Fruit fly (Drosophila melanogaster) whole organism, embryonic: ENCODE data around the gene CG15740.
A peak's percentile ranks its signal among the peaks of the same experiment; 100 is the strongest.

Source experiments
- CG10209 ChIP-seq: fragments of 200-800 bp; sonication (Bioruptor generic); optimal IDR thresholded peaks from 3 replicates; lab custom pipeline; 2017; ENCODE audit warnings: missing biosample characterization, mild to moderate bottlenecking, missing genetic modification characterization, missing genetic modification reagents
- CG11247 ChIP-seq: fragments of 200-800 bp; sonication (Bioruptor generic); IDR thresholded peaks from 2 replicates; pipeline ENCODE4 v1.3.6; 2022; ENCODE audit warnings: missing biosample characterization, missing genetic modification characterization
- CG12236 ChIP-seq: fragments of 200-800 bp; sonication (Bioruptor generic); optimal IDR thresholded peaks from 2 replicates; lab custom pipeline; 2016; ENCODE audit warnings: missing biosample characterization, missing genetic modification characterization
- CG12299 ChIP-seq: fragments of 200-800 bp; sonication (Bioruptor generic); optimal IDR thresholded peaks from 2 replicates; lab custom pipeline; 2018; ENCODE audit warnings: missing biosample characterization, mild to moderate bottlenecking, missing genetic modification characterization
- CG1233 ChIP-seq: fragments of 200-800 bp; sonication (Bioruptor generic); optimal IDR thresholded peaks from 4 replicates; lab custom pipeline; 2018; ENCODE audit warnings: missing biosample characterization, mild to moderate bottlenecking, missing genetic modification characterization
- CG12391 ChIP-seq: fragments of 200-800 bp; sonication (Bioruptor generic); optimal IDR thresholded peaks from 3 replicates; lab custom pipeline; 2018; ENCODE audit warnings: missing biosample characterization, mild to moderate bottlenecking, missing genetic modification characterization, moderate library complexity
- CG13894 ChIP-seq: fragments of 200-800 bp; sonication (Bioruptor generic); optimal IDR thresholded peaks from 3 replicates; lab custom pipeline; 2018; ENCODE audit warnings: missing biosample characterization, mild to moderate bottlenecking, missing genetic modification characterization, moderate library complexity
- CG14050 ChIP-seq: fragments of 200-800 bp; sonication (Bioruptor generic); IDR thresholded peaks from 3 replicates; pipeline ENCODE4 v1.3.6; 2022; ENCODE audit warnings: missing biosample characterization, missing genetic modification characterization
- CG1792 ChIP-seq: fragments of 200-800 bp; sonication (Bioruptor generic); optimal IDR thresholded peaks from 2 replicates; lab custom pipeline; 2016; ENCODE audit warnings: missing biosample characterization, missing genetic modification characterization
- CG1832 ChIP-seq: fragments of 200-800 bp; sonication (Bioruptor generic); optimal IDR thresholded peaks from 2 replicates; lab custom pipeline; 2017; ENCODE audit warnings: missing biosample characterization, mild to moderate bottlenecking, missing genetic modification characterization, inconsistent platforms
- CG30431 ChIP-seq: fragments of 200-800 bp; sonication (Bioruptor generic); optimal IDR thresholded peaks from 2 replicates; lab custom pipeline; 2017; ENCODE audit warnings: missing biosample characterization, missing genetic modification characterization
- CG6254 ChIP-seq: fragments of 200-800 bp; sonication (Bioruptor generic); optimal IDR thresholded peaks from 3 replicates; lab custom pipeline; 2017; ENCODE audit warnings: mild to moderate bottlenecking, missing biosample characterization, missing genetic modification reagents, missing genetic modification characterization
- CG6791 ChIP-seq: fragments of 200-800 bp; sonication (Bioruptor generic); IDR thresholded peaks from 3 replicates; pipeline ENCODE4 v1.3.6; 2022; ENCODE audit warnings: missing biosample characterization, missing genetic modification characterization; ENCODE audit not compliant: partially characterized antibody
- CG8089 ChIP-seq: fragments of 200-800 bp; sonication (Bioruptor generic); optimal IDR thresholded peaks from 3 replicates; lab custom pipeline; 2016; ENCODE audit warnings: missing biosample characterization, missing genetic modification characterization
- CG8924 ChIP-seq: fragments of 200-800 bp; optimal IDR thresholded peaks from 3 replicates; lab custom pipeline; 2019; ENCODE audit warnings: missing biosample characterization, mild to moderate bottlenecking, missing genetic modification characterization, moderate library complexity
- CHES-1-like ChIP-seq: fragments of 200-800 bp; sonication (Bioruptor generic); optimal IDR thresholded peaks from 2 replicates; lab custom pipeline; 2016; ENCODE audit warnings: missing biosample characterization, missing genetic modification characterization
- D ChIP-seq, 2 experiments: fragments of 200-800 bp in 1 of 2; fragments of >200 bp in 1 of 2; sonication (Bioruptor generic) in 1 of 2; optimal IDR thresholded peaks; 2 replicates in 1 of 2; 3 replicates in 1 of 2; lab custom pipeline; 2017; ENCODE audit warnings: mild to moderate bottlenecking in 1 of 2, missing biosample characterization in 1 of 2, missing genetic modification characterization in 1 of 2, missing genetic modification reagents in 1 of 2
- Dref ChIP-seq: fragments of 200-800 bp; sonication (Bioruptor generic); IDR thresholded peaks from 2 replicates; pipeline ENCODE4 v1.3.6; 2022; ENCODE audit warnings: missing biosample characterization, missing genetic modification characterization
- E2f2 ChIP-seq: fragments of 200-800 bp; sonication (Bioruptor generic); IDR thresholded peaks from 2 replicates; pipeline ENCODE4 v1.3.6; 2022; ENCODE audit warnings: missing biosample characterization, missing genetic modification characterization
- Eip74EF ChIP-seq, 2 experiments: fragments of 200-800 bp in 1 of 2; fragments of >200 bp in 1 of 2; sonication (Bioruptor generic) in 1 of 2; optimal IDR thresholded peaks; 2 replicates each; lab custom pipeline; 2017 to 2019; ENCODE audit warnings: missing biosample characterization in 2 of 2, missing genetic modification characterization in 2 of 2, mild to moderate bottlenecking in 1 of 2, moderate library complexity in 1 of 2
- HLH3B ChIP-seq: fragments of 200-800 bp; sonication (Bioruptor generic); IDR thresholded peaks from 2 replicates; pipeline ENCODE4 v1.3.6; 2022; ENCODE audit warnings: missing biosample characterization, missing genetic modification characterization
- HLHmδ ChIP-seq: fragments of 200-800 bp; sonication (Bioruptor generic); optimal IDR thresholded peaks from 2 replicates; lab custom pipeline; 2018; ENCODE audit warnings: missing biosample characterization, mild to moderate bottlenecking, missing genetic modification characterization, moderate library complexity
- Jarid2 ChIP-seq: fragments of 200-800 bp; sonication (Bioruptor generic); optimal IDR thresholded peaks from 3 replicates; lab custom pipeline; 2017; ENCODE audit warnings: mild to moderate bottlenecking, missing biosample characterization, missing genetic modification reagents, missing genetic modification characterization
- MESR4 ChIP-seq: fragments of 200-800 bp; sonication (Bioruptor generic); optimal IDR thresholded peaks from 2 replicates; lab custom pipeline; 2018; ENCODE audit warnings: missing biosample characterization, mild to moderate bottlenecking, missing genetic modification characterization, moderate library complexity
- Nf-YC ChIP-seq: fragments of 200-800 bp; optimal IDR thresholded peaks from 3 replicates; lab custom pipeline; 2019; ENCODE audit warnings: missing biosample characterization, mild to moderate bottlenecking, missing genetic modification characterization, moderate library complexity
- PHDP ChIP-seq: fragments of 200-800 bp; sonication (Bioruptor generic); optimal IDR thresholded peaks from 3 replicates; lab custom pipeline; 2018; ENCODE audit warnings: missing biosample characterization, mild to moderate bottlenecking, missing genetic modification characterization, moderate library complexity
- Pdp1 ChIP-seq, 2 experiments: fragments of 200-800 bp; sonication (Bioruptor generic); optimal IDR thresholded peaks; 3 replicates each; lab custom pipeline; 2016; ENCODE audit warnings: missing biosample characterization in 2 of 2, missing genetic modification characterization in 2 of 2, mild to moderate bottlenecking in 1 of 2, moderate library complexity in 1 of 2
- Scr ChIP-seq: fragments of 200-800 bp; sonication (Bioruptor generic); IDR thresholded peaks from 2 replicates; pipeline ENCODE4 v1.3.6; 2022; ENCODE audit warnings: missing biosample characterization, missing genetic modification characterization; ENCODE audit not compliant: partially characterized antibody
- TFAM ChIP-seq: fragments of 200-800 bp; sonication (Bioruptor generic); optimal IDR thresholded peaks from 2 replicates; lab custom pipeline; 2017; ENCODE audit warnings: missing biosample characterization, missing genetic modification characterization, inconsistent platforms
- Tbp ChIP-seq: fragments of >200 bp; optimal IDR thresholded peaks from 2 replicates; lab custom pipeline; 2018; ENCODE audit warnings: missing biosample characterization, missing genetic modification characterization
- abd-A ChIP-seq: fragments of 200-800 bp; sonication (Bioruptor generic); optimal IDR thresholded peaks from 3 replicates; lab custom pipeline; 2019; ENCODE audit warnings: missing biosample characterization, mild to moderate bottlenecking, missing genetic modification characterization, moderate library complexity
- amos ChIP-seq: fragments of 200-800 bp; sonication (Bioruptor generic); IDR thresholded peaks from 2 replicates; pipeline ENCODE4 v1.3.6; 2022; ENCODE audit warnings: missing biosample characterization, missing genetic modification characterization; ENCODE audit not compliant: partially characterized antibody
- az2 ChIP-seq: fragments of 200-800 bp; sonication (Bioruptor generic); optimal IDR thresholded peaks from 3 replicates; lab custom pipeline; 2016; ENCODE audit warnings: missing biosample characterization, missing genetic modification characterization
- bsh ChIP-seq, 2 experiments: fragments of 200-800 bp; sonication (Bioruptor generic); optimal IDR thresholded peaks; 2 replicates each; lab custom pipeline; 2017 to 2018; ENCODE audit warnings: mild to moderate bottlenecking in 2 of 2, missing biosample characterization in 2 of 2, missing genetic modification characterization in 2 of 2, moderate library complexity in 1 of 2
- btn ChIP-seq: fragments of 200-800 bp; sonication (Bioruptor generic); optimal IDR thresholded peaks from 2 replicates; lab custom pipeline; 2016; ENCODE audit warnings: missing biosample characterization, missing genetic modification characterization
- crc ChIP-seq: fragments of 200-800 bp; sonication (Bioruptor generic); optimal IDR thresholded peaks from 2 replicates; lab custom pipeline; 2016; ENCODE audit warnings: missing biosample characterization, missing genetic modification characterization
- fd3F ChIP-seq: fragments of 200-800 bp; sonication (Bioruptor generic); optimal IDR thresholded peaks from 2 replicates; lab custom pipeline; 2018; ENCODE audit warnings: missing biosample characterization, mild to moderate bottlenecking, missing genetic modification characterization, moderate library complexity
- fd64A ChIP-seq: fragments of 200-800 bp; sonication (Bioruptor generic); optimal IDR thresholded peaks from 3 replicates; lab custom pipeline; 2018; ENCODE audit warnings: missing biosample characterization, mild to moderate bottlenecking, missing genetic modification characterization
- ham ChIP-seq: fragments of 200-800 bp; sonication (Bioruptor generic); IDR thresholded peaks from 2 replicates; pipeline ENCODE4 v1.3.6; 2022; ENCODE audit warnings: missing biosample characterization, missing genetic modification characterization
- jumu ChIP-seq: fragments of 200-800 bp; sonication (Bioruptor generic); optimal IDR thresholded peaks from 3 replicates; lab custom pipeline; 2016; ENCODE audit warnings: missing biosample characterization, missing genetic modification characterization
- kni ChIP-seq: fragments of 200-800 bp; sonication (Bioruptor generic); optimal IDR thresholded peaks from 3 replicates; lab custom pipeline; 2017; ENCODE audit warnings: mild to moderate bottlenecking, missing biosample characterization, missing genetic modification reagents, missing genetic modification characterization
- oc ChIP-seq: fragments of 200-800 bp; sonication (Bioruptor generic); optimal IDR thresholded peaks from 2 replicates; lab custom pipeline; 2018; ENCODE audit warnings: missing biosample characterization, mild to moderate bottlenecking, missing genetic modification characterization, moderate library complexity
- pho ChIP-seq: fragments of 200-800 bp; sonication (Bioruptor generic); optimal IDR thresholded peaks from 2 replicates; lab custom pipeline; 2016; ENCODE audit warnings: missing biosample characterization, missing genetic modification characterization
- sd ChIP-seq: fragments of 200-800 bp; sonication (Bioruptor generic); optimal IDR thresholded peaks from 3 replicates; lab custom pipeline; 2018; ENCODE audit warnings: missing biosample characterization, mild to moderate bottlenecking, missing genetic modification characterization, moderate library complexity
- sima ChIP-seq: fragments of 200-800 bp; sonication (Bioruptor generic); optimal IDR thresholded peaks from 2 replicates; lab custom pipeline; 2016; ENCODE audit warnings: missing biosample characterization, missing genetic modification characterization
- tgo ChIP-seq: fragments of 200-800 bp; sonication (Bioruptor generic); IDR thresholded peaks from 3 replicates; pipeline ENCODE4 v1.3.6; 2022; ENCODE audit warnings: missing biosample characterization, missing genetic modification characterization

Gene CG15740

DNA sequence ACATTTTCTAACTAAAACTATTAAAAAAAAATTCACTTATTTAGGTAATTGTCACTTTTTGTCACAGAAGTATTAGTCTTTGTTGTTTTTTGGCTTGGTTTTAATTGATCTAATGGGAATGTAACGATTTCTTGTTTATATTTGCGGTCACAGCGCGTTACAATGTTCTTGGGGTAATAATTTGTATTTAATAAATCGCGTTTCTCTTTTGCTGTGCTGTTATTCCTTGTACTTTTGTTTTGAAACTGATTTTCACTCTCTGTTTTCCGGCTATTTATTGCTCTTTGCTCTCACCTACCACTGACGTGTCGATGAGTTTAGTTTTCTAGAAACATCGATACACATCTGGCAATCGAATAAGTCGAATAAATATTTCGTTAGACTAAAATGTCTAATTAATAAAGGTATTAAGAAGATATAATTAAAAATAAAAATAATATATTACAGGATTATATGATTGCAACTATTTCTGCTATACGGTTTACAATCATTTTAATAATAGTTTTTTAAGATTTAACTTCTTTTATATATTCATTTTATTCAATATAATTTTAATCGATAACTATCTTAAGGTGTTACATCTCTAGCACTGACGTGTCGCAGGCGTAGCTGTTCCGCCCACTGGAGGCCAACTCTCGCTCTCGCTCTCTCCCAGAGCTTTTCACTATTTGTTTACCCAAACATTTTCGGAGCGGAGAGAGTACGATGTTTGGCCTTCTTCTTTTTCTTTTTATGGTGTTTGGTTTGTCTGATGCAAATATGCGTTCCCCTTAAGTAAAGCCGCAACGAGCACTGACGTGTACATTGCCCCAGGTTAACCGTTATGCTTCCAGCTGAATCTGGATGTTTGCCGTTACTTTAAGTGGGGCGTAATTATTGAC, 38.8 kb downstream of the CG15740 start, which contains the start of gene Hsc70-3 (continued):
- TF ChIP-seq btn (GFP tag; lab: Kevin White, UChicago) (peak; percentile 14), CG12236 (GFP tag; lab: Kevin White, UChicago) (peak; percentile 12), CG30431 (GFP tag; lab: Kevin White, UChicago) (no peak), HLHmδ (GFP tag; lab: Kevin White, UChicago) (peak; percentile 62), Dref (GFP tag; lab: Robert Waterston, UW) (peak; percentile 63), Eip74EF (GFP tag; optimal IDR thresholded peaks at IDR 0.05; lab: Kevin White, UChicago) (peak in 1 of 2 experiments; percentile 32), sima (GFP tag; lab: Kevin White, UChicago) (no peak), sd (tag; lab: Kevin White, UChicago) (peak; percentile 58), CG13894 (tag; lab: Kevin White, UChicago) (peak; percentile 33), abd-A (tag; lab: Kevin White, UChicago) (peak; percentile 68), CG8089 (GFP tag; lab: Kevin White, UChicago) (peak; percentile 34), CG1832 (GFP tag; lab: Kevin White, UChicago) (no peak), Nf-YC (tag; lab: Kevin White, UChicago) (peak; percentile 77), Tbp (GFP tag; lab: Kevin White, UChicago) (no peak), fd64A (GFP tag; lab: Kevin White, UChicago) (peak; percentile 82), fd3F (GFP tag; lab: Kevin White, UChicago) (no peak), Scr (GFP tag; lab: Robert Waterston, UW) (peak; percentile 85), kni (peak; percentile 91), pho (GFP tag; lab: Kevin White, UChicago) (no peak), PHDP (tag; lab: Kevin White, UChicago) (peak; percentile 46), tgo (no peak), CG14050 (GFP tag; lab: Robert Waterston, UW) (no peak), crc (GFP tag; lab: Kevin White, UChicago) (no peak), E2f2 (GFP tag; lab: Robert Waterston, UW) (0 out of 2 replicates have a peak, but pooled peaks have one; percentile 8), jumu (GFP tag; lab: Kevin White, UChicago) (no peak), az2 (peak; percentile 7), CG1792 (GFP tag; lab: Kevin White, UChicago) (peak; percentile 19), CG6791 (GFP tag; lab: Robert Waterston, UW) (0 out of 3 replicates have a peak, but pooled peaks have one; percentile 49), CG1233 (GFP tag; lab: Kevin White, UChicago) (peak; percentile 33), CHES-1-like (GFP tag; lab: Kevin White, UChicago) (no peak), CG12299 (tag; lab: Kevin White, UChicago) (peak; percentile 31), CG10209 (GFP tag; lab: Kevin White, UChicago) (peak; percentile 32), CG6254 (GFP tag; lab: Kevin White, UChicago) (peak; percentile 60), Pdp1 (GFP tag; optimal IDR thresholded peaks at IDR 0.05; lab: Kevin White, UChicago) (peak in 1 of 2 experiments; percentile 36), CG12391 (tag; lab: Kevin White, UChicago) (peak; percentile 54), HLH3B (peak; percentile 43; the same call in 1 of the 2 replicates), CG8924 (tag; lab: Kevin White, UChicago) (peak; percentile 55), ham (GFP tag; lab: Robert Waterston, UW) (no peak), oc (tag; lab: Kevin White, UChicago) (peak; percentile 60), bsh (GFP tag; optimal IDR thresholded peaks at IDR 0.05; lab: Kevin White, UChicago) (peak in 1 of 2 experiments; percentile 70), CG11247 (GFP tag; lab: Robert Waterston, UW) (no peak), TFAM (GFP tag; lab: Kevin White, UChicago) (no peak), D (optimal IDR thresholded peaks at IDR 0.05; lab: Kevin White, UChicago) (no peak), D (GFP tag; optimal IDR thresholded peaks at IDR 0.05; lab: Kevin White, UChicago) (peak; percentile 1), amos (GFP tag; lab: Robert Waterston, UW) (peak; percentile 55; the same call in 1 of the 2 replicates), MESR4 (GFP tag; lab: Kevin White, UChicago) (peak; percentile 8), Jarid2 (GFP tag; lab: Kevin White, UChicago) (peak; percentile 57)
